Worm (Caenorhabditis elegans): ENCODE data around the gene memb-2.

DNA sequence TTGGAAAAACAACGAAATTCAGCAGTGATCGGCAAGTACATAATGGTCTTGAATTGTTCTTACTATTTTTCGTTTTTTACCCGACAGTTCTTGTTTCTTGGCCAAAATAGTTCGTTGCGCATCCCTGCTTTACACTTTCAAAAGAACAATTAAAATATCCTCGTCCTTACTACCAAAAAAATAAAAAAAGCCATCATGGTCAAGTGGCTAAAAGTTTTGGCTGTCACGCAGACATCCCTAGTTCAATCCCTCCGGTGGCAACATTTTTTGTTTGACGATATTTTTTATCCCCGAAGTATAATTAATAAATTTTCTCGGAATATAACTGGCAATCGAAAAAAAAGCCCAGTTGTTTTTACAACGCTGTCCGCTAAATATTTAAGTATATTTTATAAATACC is 28.1 kb downstream of the memb-2 start:
- TF ChIP-seq T22C8.4 (GFP tag; IDR thresholded peaks at IDR 0.05) (no peak), ref-1 (GFP tag; conservative IDR thresholded peaks at IDR 0.05) (no peak), ztf-23 (GFP tag; IDR thresholded peaks at IDR 0.05) (no peak), flt-1 (GFP tag; IDR thresholded peaks at IDR 0.05) (no peak), med-1 (GFP tag; optimal IDR thresholded peaks at IDR 0.05; ENCODE audit: insufficient read depth) (no peak), ztf-29 (GFP tag; IDR thresholded peaks at IDR 0.05) (no peak)

Data from whole organism, midembryonic.